Worm (Caenorhabditis elegans): Measurements from ENCODE around the gene flp-20.

flp-20 gene

ce11 chrX:9349844-9350556 lies at the start of gene flp-20:
Gene flp-20, minus strand, starts transcription at chrX:9349894.
- no peak for TF ChIP-seq nhr-85 (tag)

- TF ChIP-seq Y116A8C.19 (tag; optimal IDR thresholded peaks at IDR 0.05; ENCODE audit: borderline replicate concordance) (no peak), nhr-20 (tag; optimal IDR thresholded peaks at IDR 0.05) (no peak), fkh-4 (tag; optimal IDR thresholded peaks at IDR 0.05; ENCODE audit: borderline replicate concordance) (no peak), ces-1 (GFP tag; optimal IDR thresholded peaks at IDR 0.05) (no peak), ets-5 (GFP tag; IDR thresholded peaks at IDR 0.05) (no peak), egl-13 (tag; optimal IDR thresholded peaks at IDR 0.05) (no peak), hlh-4 (tag; optimal IDR thresholded peaks at IDR 0.05) (no peak), nhr-19 (GFP tag; conservative IDR thresholded peaks at IDR 0.05) (no peak), pax-3 (tag; optimal IDR thresholded peaks at IDR 0.05) (no peak), rnt-1 (tag; optimal IDR thresholded peaks at IDR 0.05) (no peak), sup-37 (GFP tag; optimal IDR thresholded peaks at IDR 0.05) (no peak)
These were observed 47.7 kb upstream of the flp-20 start, which contains the start of gene fln-2 for ce11 chrX:9397401-9397800. Gene fln-2, plus strand, starts transcription at chrX:9397701.

ce11 chrX:9393750-9394149 lies 44.1 kb upstream of the flp-20 start, which contains the start of gene C23F12.9:
Gene C23F12.9, plus strand, starts transcription at chrX:9394050.
- TF ChIP-seq nhr-85 (tag), result peak; percentile 36
- TF ChIP-seq lir-3 (tag; optimal IDR thresholded peaks at IDR 0.05; ENCODE audit: poor library complexity), result no peak
- TF ChIP-seq nhr-47 (tag; optimal IDR thresholded peaks at IDR 0.05), result no peak
- TF ChIP-seq lin-15B (tag; optimal IDR thresholded peaks at IDR 0.05), result no peak
- no peak for TF ChIP-seq alr-1 (tag; optimal IDR thresholded peaks at IDR 0.05; ENCODE audit: borderline replicate concordance)
- TF ChIP-seq pqm-1 (tag; optimal IDR thresholded peaks at IDR 0.05), result no peak
- TF ChIP-seq grh-1 (GFP tag; IDR thresholded peaks at IDR 0.05), result no peak

ce11 chrX:9391345-9391744 lies 41.7 kb upstream of the flp-20 start, which contains the start of gene C23F12.3:
Gene C23F12.3, plus strand, starts transcription at chrX:9391645.
- TF ChIP-seq mdl-1 (tag; optimal IDR thresholded peaks at IDR 0.05) (no peak), zag-1 (tag; optimal IDR thresholded peaks at IDR 0.05) (no peak), lin-15B (tag; optimal IDR thresholded peaks at IDR 0.05) (no peak), pax-3 (tag; optimal IDR thresholded peaks at IDR 0.05) (no peak), snu-23 (GFP tag; optimal IDR thresholded peaks at IDR 0.05) (no peak), tlp-1 (tag; optimal IDR thresholded peaks at IDR 0.05) (no peak), ces-1 (GFP tag; optimal IDR thresholded peaks at IDR 0.05) (no peak), dpl-1 (GFP tag; optimal IDR thresholded peaks at IDR 0.05) (no peak), nhr-11 (tag; optimal IDR thresholded peaks at IDR 0.05) (no peak), lir-3 (tag; optimal IDR thresholded peaks at IDR 0.05; ENCODE audit: poor library complexity) (no peak), skn-1 (tag; optimal IDR thresholded peaks at IDR 0.05) (no peak)

- no peak for TF ChIP-seq unc-130 (tag; optimal IDR thresholded peaks at IDR 0.05)
- no peak for TF ChIP-seq sptf-1 (tag; optimal IDR thresholded peaks at IDR 0.05)
- TF ChIP-seq aha-1 (tag; optimal IDR thresholded peaks at IDR 0.05), result no peak
- TF ChIP-seq jun-1 (tag; optimal IDR thresholded peaks at IDR 0.05), result no peak
- no peak for TF ChIP-seq lin-39 (tag; optimal IDR thresholded peaks at IDR 0.05)
- no peak for TF ChIP-seq unc-98 (GFP tag; IDR thresholded peaks at IDR 0.05)
- TF ChIP-seq nhr-237 (tag; optimal IDR thresholded peaks at IDR 0.05), result no peak
- TF ChIP-seq lin-15B (tag; optimal IDR thresholded peaks at IDR 0.05), result no peak
- TF ChIP-seq pqm-1 (tag; optimal IDR thresholded peaks at IDR 0.05), result no peak
- TF ChIP-seq efl-1 (optimal IDR thresholded peaks at IDR 0.05), result no peak
- TF ChIP-seq efl-1 (GFP tag; optimal IDR thresholded peaks at IDR 0.05 in 1 of 2), result no peak
- no peak for TF ChIP-seq fkh-10 (GFP tag; optimal IDR thresholded peaks at IDR 0.05)
- TF ChIP-seq zag-1 (tag; optimal IDR thresholded peaks at IDR 0.05), result no peak
- TF ChIP-seq lsy-2 (tag; optimal IDR thresholded peaks at IDR 0.05), result no peak
- TF ChIP-seq ceh-88 (GFP tag; IDR thresholded peaks at IDR 0.05), result no peak
- TF ChIP-seq ztf-11 (tag; optimal IDR thresholded peaks at IDR 0.05), result no peak
- TF ChIP-seq nhr-77 (tag; optimal IDR thresholded peaks at IDR 0.05), result no peak
- TF ChIP-seq egl-27 (tag; optimal IDR thresholded peaks at IDR 0.05), result no peak
These were observed 39.0 kb upstream of the flp-20 start for ce11 chrX:9388686-9389085.
